Fruit fly (Drosophila melanogaster): ENCODE measurements around the gene Hex-t1.

Hex-t1 gene

DNA sequence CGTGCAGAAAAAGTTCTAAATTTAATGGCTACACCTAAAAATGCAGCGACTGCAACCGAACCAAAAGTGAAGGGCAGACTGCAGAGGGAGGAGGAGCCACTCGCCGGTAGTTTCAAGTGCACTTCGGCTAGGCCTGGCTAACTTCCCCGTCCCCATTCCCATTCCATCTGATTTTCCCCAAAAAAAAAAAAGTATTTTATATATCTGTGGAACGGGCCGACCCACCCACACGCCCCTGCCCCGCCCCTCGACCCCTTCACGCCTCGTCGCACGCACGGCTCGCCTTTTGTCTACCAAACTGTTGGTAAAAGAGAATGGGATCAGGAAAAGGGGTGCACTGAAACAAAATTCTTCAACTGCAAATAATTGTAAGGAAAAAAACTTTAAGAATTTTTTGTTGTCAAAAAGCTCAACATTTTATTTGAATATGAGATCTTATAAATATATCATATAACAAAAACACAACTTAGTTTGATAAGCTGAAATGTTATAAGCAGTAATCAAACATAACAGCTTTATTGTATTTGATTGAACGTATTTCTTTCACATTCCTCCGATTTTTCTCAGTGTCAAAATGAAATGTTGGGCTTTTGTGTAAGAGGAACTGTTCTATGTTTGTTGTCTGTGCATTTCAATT, 4.9 kb upstream of the Hex-t1 start (continued):
- TF ChIP-seq HLH3B (GFP tag; IDR thresholded peaks at IDR 0.05) (peak; percentile 55; the same call in 1 of the 2 replicates), Neu2 (GFP tag; optimal IDR thresholded peaks at IDR 0.05; ENCODE audit: borderline replicate concordance) (no peak), az2 (GFP tag; optimal IDR thresholded peaks at IDR 0.05) (peak; percentile 42), da (GFP tag; optimal IDR thresholded peaks at IDR 0.05) (no peak), CG15073 (GFP tag; optimal IDR thresholded peaks at IDR 0.05) (no peak), trem (tag; optimal IDR thresholded peaks at IDR 0.05) (peak; percentile 58), tx (GFP tag; optimal IDR thresholded peaks at IDR 0.05) (no peak), CG17802 (tag; optimal IDR thresholded peaks at IDR 0.05) (peak; percentile 4), jing (GFP tag; optimal IDR thresholded peaks at IDR 0.05) (no peak), gro (GFP tag; optimal IDR thresholded peaks at IDR 0.05) (no peak), Mad (GFP tag; optimal IDR thresholded peaks at IDR 0.05) (no peak), CG17829 (tag; optimal IDR thresholded peaks at IDR 0.05) (peak; percentile 69), grau (tag; optimal IDR thresholded peaks at IDR 0.05) (no peak), CG4282 (GFP tag; optimal IDR thresholded peaks at IDR 0.05) (no peak), CG10209 (GFP tag; optimal IDR thresholded peaks at IDR 0.05) (peak; percentile 39), hkb (optimal IDR thresholded peaks at IDR 0.05) (no peak), hkb (GFP tag; IDR thresholded peaks at IDR 0.05) (peak; percentile 64), CG4617 (GFP tag; optimal IDR thresholded peaks at IDR 0.05; ENCODE audit: borderline replicate concordance) (no peak), CG2678 (tag; optimal IDR thresholded peaks at IDR 0.05) (peak; percentile 84), crc (GFP tag; optimal IDR thresholded peaks at IDR 0.05) (no peak), Rx (GFP tag; IDR thresholded peaks at IDR 0.05) (0 out of 2 replicates have a peak, but pooled peaks have one; percentile 8), Pdp1 (GFP tag; optimal IDR thresholded peaks at IDR 0.05) (peak; percentile 6 to 11), luna (GFP tag; optimal IDR thresholded peaks at IDR 0.05) (no peak), CG16815 (GFP tag; optimal IDR thresholded peaks at IDR 0.05) (no peak), CG15696 (tag; optimal IDR thresholded peaks at IDR 0.05) (peak; percentile 1), CG6854 (GFP tag; optimal IDR thresholded peaks at IDR 0.05) (no peak), crol (GFP tag; IDR thresholded peaks at IDR 0.05) (peak; percentile 74), maf-S (GFP tag; optimal IDR thresholded peaks at IDR 0.05) (no peak), CG18476 (GFP tag; optimal IDR thresholded peaks at IDR 0.05) (peak; percentile 35), run (tag; optimal IDR thresholded peaks at IDR 0.05) (peak; percentile 49), CG10462 (GFP tag; optimal IDR thresholded peaks at IDR 0.05) (no peak), CG7372 (GFP tag; IDR thresholded peaks at IDR 0.05) (0 out of 2 replicates have a peak, but pooled peaks have one; percentile 21), Kr (GFP tag; optimal IDR thresholded peaks at IDR 0.05) (no peak), CG6654 (GFP tag; optimal IDR thresholded peaks at IDR 0.05) (peak; percentile 41), vvl (GFP tag; IDR thresholded peaks at IDR 0.05) (peak; percentile 37; the same call in 1 of the 2 replicates), HLH4C (GFP tag; IDR thresholded peaks at IDR 0.05; ENCODE audit: partially characterized antibody) (no peak), CG6683 (GFP tag; optimal IDR thresholded peaks at IDR 0.05) (no peak), ap (GFP tag; IDR thresholded peaks at IDR 0.05) (no peak), Dip3 (GFP tag; optimal IDR thresholded peaks at IDR 0.05) (no peak), Fer1 (GFP tag; optimal IDR thresholded peaks at IDR 0.05) (no peak), CG16863 (GFP tag; optimal IDR thresholded peaks at IDR 0.05) (no peak), CG15011 (GFP tag; optimal IDR thresholded peaks at IDR 0.05) (peak; percentile 25), fru (optimal IDR thresholded peaks at IDR 0.05) (no peak), tna (GFP tag; IDR thresholded peaks at IDR 0.05; ENCODE audit: partially characterized antibody) (no peak), Hey (tag; optimal IDR thresholded peaks at IDR 0.05) (no peak), CG1602 (GFP tag; optimal IDR thresholded peaks at IDR 0.05) (peak; percentile 0), zfh1 (GFP tag; IDR thresholded peaks at IDR 0.05) (peak; percentile 59; the same call in 2 of the 3 replicates), Lpt (GFP tag; optimal IDR thresholded peaks at IDR 0.05) (no peak), CG10959 (GFP tag; IDR thresholded peaks at IDR 0.05) (no peak), wek (GFP tag; optimal IDR thresholded peaks at IDR 0.05) (no peak), CG6254 (GFP tag; optimal IDR thresholded peaks at IDR 0.05) (peak; percentile 60)

All from whole organism, embryonic.